Fruit fly (Drosophila melanogaster): ENCODE results near the gene CG9368.

CG9368 gene

dm6 chr3L:19634788-19635448 is 33.5 kb downstream of the CG9368 start (continued):
- TF ChIP-seq dmrt99B (tag; optimal IDR thresholded peaks at IDR 0.05) (peak; percentile 87), CG10366 (GFP tag; IDR thresholded peaks at IDR 0.05) (no peak), CG1529 (GFP tag; optimal IDR thresholded peaks at IDR 0.05) (no peak), CoRest (tag; optimal IDR thresholded peaks at IDR 0.05) (peak; percentile 87), CG12236 (GFP tag; optimal IDR thresholded peaks at IDR 0.05) (no peak), Myb (GFP tag; optimal IDR thresholded peaks at IDR 0.05) (no peak), Hr39 (optimal IDR thresholded peaks at IDR 0.05) (no peak), Ravus (GFP tag; IDR thresholded peaks at IDR 0.05) (peak; percentile 69), ci (GFP tag; IDR thresholded peaks at IDR 0.05) (peak; percentile 10; the same call in 1 of the 3 replicates), scrt (GFP tag; optimal IDR thresholded peaks at IDR 0.05) (peak; percentile 56), CG13296 (GFP tag; optimal IDR thresholded peaks at IDR 0.05) (peak; percentile 81), emc (GFP tag; optimal IDR thresholded peaks at IDR 0.05) (no peak), run (tag; optimal IDR thresholded peaks at IDR 0.05) (no peak), CG17385 (GFP tag; optimal IDR thresholded peaks at IDR 0.05) (peak; percentile 93), unc-4 (GFP tag; IDR thresholded peaks at IDR 0.05; ENCODE audit: partially characterized antibody) (no peak), prd (optimal IDR thresholded peaks at IDR 0.05) (no peak), prd (GFP tag; IDR thresholded peaks at IDR 0.05) (peak; percentile 79), disco-r (GFP tag; optimal IDR thresholded peaks at IDR 0.05) (no peak), Hsf (GFP tag; optimal IDR thresholded peaks at IDR 0.05) (no peak), CG13894 (tag; optimal IDR thresholded peaks at IDR 0.05) (peak; percentile 65), CG12155 (GFP tag; optimal IDR thresholded peaks at IDR 0.05) (peak; percentile 50), stwl (tag; optimal IDR thresholded peaks at IDR 0.05) (no peak), pho (GFP tag; optimal IDR thresholded peaks at IDR 0.05) (no peak), CG8478 (optimal IDR thresholded peaks at IDR 0.05) (no peak), sc (optimal IDR thresholded peaks at IDR 0.05) (no peak), sc (GFP tag; optimal IDR thresholded peaks at IDR 0.05) (no peak), Chrac-16 (GFP tag; optimal IDR thresholded peaks at IDR 0.05) (peak; percentile 48), Sry-β (GFP tag; optimal IDR thresholded peaks at IDR 0.05) (no peak), H2.0 (GFP tag; IDR thresholded peaks at IDR 0.05) (peak; percentile 8; the same call in 1 of the 2 replicates), trh (GFP tag; optimal IDR thresholded peaks at IDR 0.05) (no peak), chn (GFP tag; optimal IDR thresholded peaks at IDR 0.05) (no peak), inv (GFP tag; IDR thresholded peaks at IDR 0.05; ENCODE audit: partially characterized antibody) (no peak), HmgD (GFP tag; optimal IDR thresholded peaks at IDR 0.05) (no peak), row (GFP tag; IDR thresholded peaks at IDR 0.05) (peak; percentile 66), CG6813 (GFP tag; optimal IDR thresholded peaks at IDR 0.05) (peak; percentile 67), CG2120 (GFP tag; optimal IDR thresholded peaks at IDR 0.05) (peak; percentile 64), tna (GFP tag; IDR thresholded peaks at IDR 0.05; ENCODE audit: partially characterized antibody) (no peak), dimm (GFP tag; IDR thresholded peaks at IDR 0.05) (no peak), chinmo (GFP tag; IDR thresholded peaks at IDR 0.05; ENCODE audit: partially characterized antibody) (peak; percentile 74; the same call in 1 of the 4 replicates), dpn (GFP tag; optimal IDR thresholded peaks at IDR 0.05) (peak; percentile 14 to 57), CG11560 (tag; IDR thresholded peaks at IDR 0.05) (no peak), Lpt (GFP tag; optimal IDR thresholded peaks at IDR 0.05) (no peak), eve (GFP tag; optimal IDR thresholded peaks at IDR 0.05) (peak in 1 of 2 experiments; percentile 71), Hmr (GFP tag; optimal IDR thresholded peaks at IDR 0.05) (peak; percentile 82), CG1233 (GFP tag; optimal IDR thresholded peaks at IDR 0.05) (peak; percentile 73), Ada2b (GFP tag; IDR thresholded peaks at IDR 0.05) (0 out of 2 replicates have a peak, but pooled peaks have one; percentile 48), CG15479 (GFP tag; optimal IDR thresholded peaks at IDR 0.05) (no peak), CG33557 (GFP tag; optimal IDR thresholded peaks at IDR 0.05) (no peak), gcm (GFP tag; optimal IDR thresholded peaks at IDR 0.05) (peak; percentile 61), D19B (GFP tag; optimal IDR thresholded peaks at IDR 0.05) (peak; percentile 62), Neu2 (GFP tag; optimal IDR thresholded peaks at IDR 0.05; ENCODE audit: borderline replicate concordance) (no peak)
